Fruit fly (Drosophila melanogaster) whole organism, wandering third instar larva: ENCODE data around the gene CNMa.

Experiments used
- Abd-B ChIP-seq: fragments of >200 bp; optimal IDR thresholded peaks from 2 replicates; lab custom pipeline; 2017; ENCODE audit warnings: missing biosample characterization, missing genetic modification characterization
- CG32264 ChIP-seq: fragments of 200-800 bp; sonication (Bioruptor generic); optimal IDR thresholded peaks from 2 replicates; lab custom pipeline; 2016; ENCODE audit warnings: missing biosample characterization, missing genetic modification characterization
- CG9705 ChIP-seq: fragments of 200-800 bp; sonication (Bioruptor generic); optimal IDR thresholded peaks from 2 replicates; lab custom pipeline; 2018; ENCODE audit warnings: missing biosample characterization, mild to moderate bottlenecking, missing genetic modification characterization
- CrebA ChIP-seq: fragments of 200-800 bp; sonication (Bioruptor generic); optimal IDR thresholded peaks from 2 replicates; lab custom pipeline; 2016; ENCODE audit warnings: missing biosample characterization, mild to moderate bottlenecking, missing genetic modification characterization, borderline replicate concordance
- Dfd ChIP-seq: fragments of >200 bp; optimal IDR thresholded peaks from 2 replicates; lab custom pipeline; 2017; ENCODE audit warnings: missing biosample characterization, missing genetic modification characterization
- GATAd ChIP-seq: sonication (Bioruptor generic); optimal IDR thresholded peaks from 2 replicates; lab custom pipeline; 2016; ENCODE audit warnings: missing biosample characterization, missing genetic modification characterization
- HLH106 ChIP-seq: fragments of 200-800 bp; optimal IDR thresholded peaks from 3 replicates; lab custom pipeline; 2019; ENCODE audit warnings: missing biosample characterization, mild to moderate bottlenecking, missing genetic modification characterization, moderate library complexity
- Hnf4 ChIP-seq: fragments of 200-800 bp; sonication (Bioruptor generic); optimal IDR thresholded peaks from 2 replicates; lab custom pipeline; 2016; ENCODE audit warnings: missing biosample characterization, mild to moderate bottlenecking, missing genetic modification characterization
- Hr78 ChIP-seq: fragments of >200 bp; optimal IDR thresholded peaks from 2 replicates; lab custom pipeline; 2017; ENCODE audit warnings: missing biosample characterization, missing genetic modification characterization
- Hr83 ChIP-seq: fragments of 200-300 bp; sonication (Bioruptor generic); optimal IDR thresholded peaks from 2 replicates; lab custom pipeline; 2016; ENCODE audit warnings: missing biosample characterization, mild to moderate bottlenecking, missing genetic modification characterization, moderate library complexity; ENCODE audit not compliant: poor library complexity, severe bottlenecking
- Jra ChIP-seq: sonication (Bioruptor generic); optimal IDR thresholded peaks from 2 replicates; lab custom pipeline; 2016; ENCODE audit warnings: missing biosample characterization, missing genetic modification characterization
- Mio ChIP-seq: sonication (Bioruptor generic); optimal IDR thresholded peaks from 2 replicates; lab custom pipeline; 2016; ENCODE audit warnings: missing biosample characterization, missing genetic modification characterization
- Myc ChIP-seq: fragments of >200 bp; optimal IDR thresholded peaks from 2 replicates; lab custom pipeline; 2017
- N ChIP-seq: fragments of >200 bp; optimal IDR thresholded peaks from 2 replicates; lab custom pipeline; 2018; ENCODE audit warnings: missing biosample characterization, missing external identifiers, missing genetic modification characterization
- OdsH ChIP-seq: fragments of 200-800 bp; sonication (Bioruptor generic); optimal IDR thresholded peaks from 2 replicates; lab custom pipeline; 2016; ENCODE audit warnings: missing biosample characterization, mild to moderate bottlenecking, missing genetic modification characterization
- Rel ChIP-seq, 2 experiments: fragments of 200-800 bp; sonication (Bioruptor generic) in 1 of 2; optimal IDR thresholded peaks; 2 replicates in 1 of 2; 3 replicates in 1 of 2; lab custom pipeline; 2016 to 2019; ENCODE audit warnings: mild to moderate bottlenecking in 2 of 2, missing biosample characterization in 2 of 2, missing genetic modification characterization in 2 of 2, moderate library complexity in 1 of 2
- Sp1 ChIP-seq: fragments of 200-800 bp; sonication (Bioruptor generic); optimal IDR thresholded peaks from 3 replicates; lab custom pipeline; 2019; ENCODE audit warnings: missing biosample characterization, mild to moderate bottlenecking, missing genetic modification characterization, moderate library complexity
- Vsx2 ChIP-seq: fragments of 200-300, 225-300 bp; sonication (Bioruptor generic); optimal IDR thresholded peaks from 2 replicates; lab custom pipeline; 2018; ENCODE audit warnings: missing biosample characterization, missing genetic modification characterization; ENCODE audit not compliant: partially characterized antibody
- br ChIP-seq: fragments of 200-800 bp; sonication (Bioruptor generic); optimal IDR thresholded peaks from 2 replicates; lab custom pipeline; 2016; ENCODE audit warnings: missing biosample characterization, missing genetic modification characterization
- brk ChIP-seq: fragments of 200-800 bp; sonication (Bioruptor generic); optimal IDR thresholded peaks from 2 replicates; lab custom pipeline; 2016; ENCODE audit warnings: missing biosample characterization, mild to moderate bottlenecking, missing genetic modification characterization
- dl ChIP-seq, 2 experiments: fragments of 175-275, 200-275 bp in 1 of 2; fragments of 200-275 bp in 1 of 2; sonication (Bioruptor generic); optimal IDR thresholded peaks; lab custom pipeline; 2018; ENCODE audit warnings: mild to moderate bottlenecking in 2 of 2, missing biosample characterization in 2 of 2, missing genetic modification characterization in 2 of 2, moderate library complexity in 2 of 2; ENCODE audit not compliant: partially characterized antibody in 2 of 2, insufficient read depth in 1 of 2
- dmrt93B ChIP-seq: fragments of 200-800 bp; sonication (Bioruptor generic); optimal IDR thresholded peaks from 2 replicates; lab custom pipeline; 2018; ENCODE audit warnings: missing biosample characterization, mild to moderate bottlenecking, missing genetic modification characterization
- dsf ChIP-seq: sonication (Bioruptor generic); optimal IDR thresholded peaks from 2 replicates; lab custom pipeline; 2016; ENCODE audit warnings: missing biosample characterization, missing genetic modification characterization, borderline replicate concordance
- ey ChIP-seq: fragments of 200-800 bp; sonication (Bioruptor generic); optimal IDR thresholded peaks from 2 replicates; lab custom pipeline; 2016; ENCODE audit warnings: missing biosample characterization, missing genetic modification characterization
- foxo ChIP-seq, 2 experiments: fragments of 200-800 bp; sonication (Bioruptor generic); optimal IDR thresholded peaks; 2 replicates in 1 of 2; 3 replicates in 1 of 2; lab custom pipeline; 2016 to 2017; ENCODE audit warnings: missing biosample characterization in 2 of 2, missing genetic modification characterization in 2 of 2
- fru ChIP-seq: fragments of 200-800 bp; sonication (Bioruptor generic); optimal IDR thresholded peaks from 3 replicates; lab custom pipeline; 2016; ENCODE audit warnings: missing biosample characterization, mild to moderate bottlenecking, missing genetic modification characterization
- h ChIP-seq: fragments of 200-800 bp; sonication (Bioruptor generic); optimal IDR thresholded peaks from 3 replicates; lab custom pipeline; 2016; ENCODE audit warnings: missing biosample characterization, mild to moderate bottlenecking, missing genetic modification characterization
- jim ChIP-seq: fragments of 175-275, 200-325 bp; sonication (Bioruptor generic); optimal IDR thresholded peaks from 2 replicates; lab custom pipeline; 2016; ENCODE audit warnings: missing biosample characterization, mild to moderate bottlenecking, missing genetic modification characterization
- pan ChIP-seq: fragments of >200 bp; optimal IDR thresholded peaks from 2 replicates; lab custom pipeline; 2017
- psq ChIP-seq: fragments of 200-800 bp; sonication (Bioruptor generic); optimal IDR thresholded peaks from 3 replicates; lab custom pipeline; 2017; ENCODE audit warnings: missing biosample characterization, mild to moderate bottlenecking, missing genetic modification characterization, moderate library complexity
- rgr ChIP-seq: fragments of 200-800 bp; sonication (Bioruptor generic); optimal IDR thresholded peaks from 3 replicates; lab custom pipeline; 2016; ENCODE audit warnings: missing biosample characterization, mild to moderate bottlenecking, missing genetic modification characterization
- sage ChIP-seq: fragments of 200-800 bp; sonication (Bioruptor generic); optimal IDR thresholded peaks from 2 replicates; lab custom pipeline; 2016; ENCODE audit warnings: missing biosample characterization, mild to moderate bottlenecking, missing genetic modification characterization
- sv ChIP-seq: fragments of 200-800 bp; sonication (Bioruptor generic); optimal IDR thresholded peaks from 3 replicates; lab custom pipeline; 2016; ENCODE audit warnings: missing biosample characterization, missing genetic modification characterization
- tai ChIP-seq: sonication (Bioruptor generic); optimal IDR thresholded peaks from 2 replicates; lab custom pipeline; 2016; ENCODE audit warnings: missing biosample characterization, missing genetic modification characterization
- woc ChIP-seq: sonication (Bioruptor generic); optimal IDR thresholded peaks from 2 replicates; lab custom pipeline; 2016; ENCODE audit warnings: missing biosample characterization, mild to moderate bottlenecking, missing genetic modification characterization

The CNMa gene

DNA sequence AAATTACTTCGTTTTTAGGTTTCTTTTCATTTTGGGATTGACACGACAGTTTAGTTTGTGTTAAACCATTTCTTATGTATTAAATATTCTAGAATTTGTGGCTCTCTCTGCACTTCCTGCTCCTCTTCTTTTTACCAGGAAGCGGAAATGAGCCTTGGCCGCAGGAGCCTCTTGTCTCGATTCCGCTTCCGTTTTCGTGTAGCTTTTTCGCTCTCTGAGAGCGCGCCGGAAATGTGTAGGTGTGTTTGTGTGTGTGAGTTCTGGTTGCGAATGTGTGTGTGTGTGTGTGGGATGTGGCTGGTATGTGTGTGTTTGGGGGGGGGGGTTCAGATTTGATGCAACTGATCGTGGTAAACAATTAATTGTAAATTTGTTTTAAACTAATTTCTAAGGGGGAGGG lies 4.2 kb upstream of the CNMa start:
- TF ChIP-seq Hr83 (GFP tag; lab: Kevin White, UChicago) (peak; percentile 53), OdsH (GFP tag; lab: Kevin White, UChicago) (no peak), Abd-B (no peak), HLH106 (tag; lab: Kevin White, UChicago) (peak; percentile 17), CG9705 (GFP tag; lab: Kevin White, UChicago) (peak; percentile 8), Dfd (GFP tag; lab: Kevin White, UChicago) (peak; percentile 5), Sp1 (GFP tag; lab: Kevin White, UChicago) (peak; percentile 22), dl (GFP tag; optimal IDR thresholded peaks at IDR 0.05; lab: Kevin White, UChicago; ENCODE audit: insufficient read depth in 1 of 2, partially characterized antibody in 2 of 2) (no peak), rgr (GFP tag; lab: Kevin White, UChicago) (peak; percentile 8), ey (GFP tag; lab: Kevin White, UChicago) (no peak)

dm6 chr3L:1856467-1857350 lies 1.3 kb upstream of the CNMa start, which contains the start of gene CG12024:
TSS of gene CG12024 (plus strand) at chr3L:1857165.
- TF ChIP-seq ey (GFP tag; lab: Kevin White, UChicago) (peak; percentile 68), OdsH (GFP tag; lab: Kevin White, UChicago) (peak; percentile 42), pan (no peak), Jra (peak; percentile 70), sv (peak; percentile 53), Hnf4 (peak; percentile 62), dsf (GFP tag; lab: Kevin White, UChicago) (peak; percentile 47), CrebA (no peak), rgr (GFP tag; lab: Kevin White, UChicago) (peak; percentile 62), N (GFP tag; lab: Kevin White, UChicago) (peak; percentile 85), br (GFP tag; lab: Kevin White, UChicago) (peak; percentile 60), GATAd (GFP tag; lab: Kevin White, UChicago) (no peak), dl (GFP tag; optimal IDR thresholded peaks at IDR 0.05; lab: Kevin White, UChicago; ENCODE audit: insufficient read depth in 1 of 2, partially characterized antibody in 2 of 2) (no peak), Myc (peak; percentile 51), CG9705 (GFP tag; lab: Kevin White, UChicago) (peak; percentile 64), Rel (GFP tag; optimal IDR thresholded peaks at IDR 0.05; lab: Kevin White, UChicago) (no peak), Rel (tag; optimal IDR thresholded peaks at IDR 0.05; lab: Kevin White, UChicago) (peak; percentile 98), fru (peak; percentile 75), psq (GFP tag; lab: Kevin White, UChicago) (peak; percentile 41), Sp1 (GFP tag; lab: Kevin White, UChicago) (no peak), h (peak; percentile 55), brk (GFP tag; lab: Kevin White, UChicago) (peak; percentile 58), foxo (GFP tag; optimal IDR thresholded peaks at IDR 0.05; lab: Kevin White, UChicago) (peak in 1 of 2 experiments; percentile 79), Dfd (GFP tag; lab: Kevin White, UChicago) (no peak), woc (GFP tag; lab: Kevin White, UChicago) (peak; percentile 70), HLH106 (tag; lab: Kevin White, UChicago) (peak; percentile 77), dmrt93B (peak; percentile 56)

DNA sequence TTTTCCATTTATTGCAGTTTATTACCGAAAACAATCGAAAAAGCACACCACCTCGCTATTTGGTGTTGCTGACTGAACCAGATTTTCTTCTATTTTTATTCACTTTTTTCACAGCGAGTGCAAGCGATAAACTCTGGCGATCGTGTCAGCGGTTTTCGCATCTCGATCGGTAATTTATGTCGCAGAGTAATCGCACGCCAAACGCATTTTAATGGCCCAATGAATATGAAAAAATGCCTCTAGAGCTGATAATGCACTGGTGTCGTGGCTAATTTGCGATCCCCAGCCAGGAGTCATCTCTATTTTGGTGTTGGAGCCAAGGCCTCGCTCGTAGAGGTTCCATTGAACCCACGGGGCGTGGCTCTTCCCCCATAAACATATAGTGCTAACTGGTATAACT lies 2.1 kb downstream of the CNMa start:
- TF ChIP-seq tai (GFP tag; lab: Kevin White, UChicago) (no peak), sv (no peak), dmrt93B (no peak), CG32264 (GFP tag; lab: Kevin White, UChicago) (no peak), N (GFP tag; lab: Kevin White, UChicago) (no peak), Hr78 (GFP tag; lab: Kevin White, UChicago) (no peak), Abd-B (no peak), woc (GFP tag; lab: Kevin White, UChicago) (no peak), brk (GFP tag; lab: Kevin White, UChicago) (no peak), Sp1 (GFP tag; lab: Kevin White, UChicago) (no peak), jim (GFP tag; lab: Kevin White, UChicago) (no peak), OdsH (GFP tag; lab: Kevin White, UChicago) (no peak), rgr (GFP tag; lab: Kevin White, UChicago) (no peak), Vsx2 (no peak), Hnf4 (no peak), foxo (GFP tag; optimal IDR thresholded peaks at IDR 0.05; lab: Kevin White, UChicago) (no peak), Mio (no peak), pan (no peak), HLH106 (tag; lab: Kevin White, UChicago) (no peak), sage (no peak)
- TF ChIP-seq, all 38 proteins: peak for 0
